Fruit fly (Drosophila melanogaster) whole organism, wandering third instar larva: Measurements from ENCODE around the gene CG33253.
A peak's percentile ranks its signal among the peaks of the same experiment; 100 is the strongest.

ENCODE experiments used
- Abd-B ChIP-seq: fragments of >200 bp; optimal IDR thresholded peaks from 2 replicates; lab custom pipeline; 2017; ENCODE audit warnings: missing biosample characterization, missing genetic modification characterization
- CG9705 ChIP-seq: fragments of 200-800 bp; sonication (Bioruptor generic); optimal IDR thresholded peaks from 2 replicates; lab custom pipeline; 2018; ENCODE audit warnings: missing biosample characterization, mild to moderate bottlenecking, missing genetic modification characterization
- CrebA ChIP-seq: fragments of 200-800 bp; sonication (Bioruptor generic); optimal IDR thresholded peaks from 2 replicates; lab custom pipeline; 2016; ENCODE audit warnings: missing biosample characterization, mild to moderate bottlenecking, missing genetic modification characterization, borderline replicate concordance
- Dfd ChIP-seq: fragments of >200 bp; optimal IDR thresholded peaks from 2 replicates; lab custom pipeline; 2017; ENCODE audit warnings: missing biosample characterization, missing genetic modification characterization
- GATAd ChIP-seq: sonication (Bioruptor generic); optimal IDR thresholded peaks from 2 replicates; lab custom pipeline; 2016; ENCODE audit warnings: missing biosample characterization, missing genetic modification characterization
- HLH106 ChIP-seq: fragments of 200-800 bp; optimal IDR thresholded peaks from 3 replicates; lab custom pipeline; 2019; ENCODE audit warnings: missing biosample characterization, mild to moderate bottlenecking, missing genetic modification characterization, moderate library complexity
- Hnf4 ChIP-seq: fragments of 200-800 bp; sonication (Bioruptor generic); optimal IDR thresholded peaks from 2 replicates; lab custom pipeline; 2016; ENCODE audit warnings: missing biosample characterization, mild to moderate bottlenecking, missing genetic modification characterization
- Hr83 ChIP-seq: fragments of 200-300 bp; sonication (Bioruptor generic); optimal IDR thresholded peaks from 2 replicates; lab custom pipeline; 2016; ENCODE audit warnings: missing biosample characterization, mild to moderate bottlenecking, missing genetic modification characterization, moderate library complexity; ENCODE audit not compliant: poor library complexity, severe bottlenecking
- Jra ChIP-seq: sonication (Bioruptor generic); optimal IDR thresholded peaks from 2 replicates; lab custom pipeline; 2016; ENCODE audit warnings: missing biosample characterization, missing genetic modification characterization
- Myc ChIP-seq: fragments of >200 bp; optimal IDR thresholded peaks from 2 replicates; lab custom pipeline; 2017
- N ChIP-seq: fragments of >200 bp; optimal IDR thresholded peaks from 2 replicates; lab custom pipeline; 2018; ENCODE audit warnings: missing biosample characterization, missing external identifiers, missing genetic modification characterization
- OdsH ChIP-seq: fragments of 200-800 bp; sonication (Bioruptor generic); optimal IDR thresholded peaks from 2 replicates; lab custom pipeline; 2016; ENCODE audit warnings: missing biosample characterization, mild to moderate bottlenecking, missing genetic modification characterization
- Rel ChIP-seq, 2 experiments: fragments of 200-800 bp; sonication (Bioruptor generic) in 1 of 2; optimal IDR thresholded peaks; 2 replicates in 1 of 2; 3 replicates in 1 of 2; lab custom pipeline; 2016 to 2019; ENCODE audit warnings: mild to moderate bottlenecking in 2 of 2, missing biosample characterization in 2 of 2, missing genetic modification characterization in 2 of 2, moderate library complexity in 1 of 2
- Sp1 ChIP-seq: fragments of 200-800 bp; sonication (Bioruptor generic); optimal IDR thresholded peaks from 3 replicates; lab custom pipeline; 2019; ENCODE audit warnings: missing biosample characterization, mild to moderate bottlenecking, missing genetic modification characterization, moderate library complexity
- br ChIP-seq: fragments of 200-800 bp; sonication (Bioruptor generic); optimal IDR thresholded peaks from 2 replicates; lab custom pipeline; 2016; ENCODE audit warnings: missing biosample characterization, missing genetic modification characterization
- dl ChIP-seq, 2 experiments: fragments of 175-275, 200-275 bp in 1 of 2; fragments of 200-275 bp in 1 of 2; sonication (Bioruptor generic); optimal IDR thresholded peaks; lab custom pipeline; 2018; ENCODE audit warnings: mild to moderate bottlenecking in 2 of 2, missing biosample characterization in 2 of 2, missing genetic modification characterization in 2 of 2, moderate library complexity in 2 of 2; ENCODE audit not compliant: partially characterized antibody in 2 of 2, insufficient read depth in 1 of 2
- dmrt93B ChIP-seq: fragments of 200-800 bp; sonication (Bioruptor generic); optimal IDR thresholded peaks from 2 replicates; lab custom pipeline; 2018; ENCODE audit warnings: missing biosample characterization, mild to moderate bottlenecking, missing genetic modification characterization
- ey ChIP-seq: fragments of 200-800 bp; sonication (Bioruptor generic); optimal IDR thresholded peaks from 2 replicates; lab custom pipeline; 2016; ENCODE audit warnings: missing biosample characterization, missing genetic modification characterization
- foxo ChIP-seq, 2 experiments: fragments of 200-800 bp; sonication (Bioruptor generic); optimal IDR thresholded peaks; 2 replicates in 1 of 2; 3 replicates in 1 of 2; lab custom pipeline; 2016 to 2017; ENCODE audit warnings: missing biosample characterization in 2 of 2, missing genetic modification characterization in 2 of 2
- fru ChIP-seq: fragments of 200-800 bp; sonication (Bioruptor generic); optimal IDR thresholded peaks from 3 replicates; lab custom pipeline; 2016; ENCODE audit warnings: missing biosample characterization, mild to moderate bottlenecking, missing genetic modification characterization
- h ChIP-seq: fragments of 200-800 bp; sonication (Bioruptor generic); optimal IDR thresholded peaks from 3 replicates; lab custom pipeline; 2016; ENCODE audit warnings: missing biosample characterization, mild to moderate bottlenecking, missing genetic modification characterization
- lola ChIP-seq: fragments of >200 bp; optimal IDR thresholded peaks from 2 replicates; lab custom pipeline; 2017; ENCODE audit warnings: missing biosample characterization, missing genetic modification characterization
- pan ChIP-seq: fragments of >200 bp; optimal IDR thresholded peaks from 2 replicates; lab custom pipeline; 2017
- psq ChIP-seq: fragments of 200-800 bp; sonication (Bioruptor generic); optimal IDR thresholded peaks from 3 replicates; lab custom pipeline; 2017; ENCODE audit warnings: missing biosample characterization, mild to moderate bottlenecking, missing genetic modification characterization, moderate library complexity
- rgr ChIP-seq: fragments of 200-800 bp; sonication (Bioruptor generic); optimal IDR thresholded peaks from 3 replicates; lab custom pipeline; 2016; ENCODE audit warnings: missing biosample characterization, mild to moderate bottlenecking, missing genetic modification characterization
- sv ChIP-seq: fragments of 200-800 bp; sonication (Bioruptor generic); optimal IDR thresholded peaks from 3 replicates; lab custom pipeline; 2016; ENCODE audit warnings: missing biosample characterization, missing genetic modification characterization
- usp ChIP-seq: fragments of >200 bp; optimal IDR thresholded peaks from 2 replicates; lab custom pipeline; 2017; ENCODE audit warnings: missing biosample characterization, missing genetic modification characterization

Gene CG33253

DNA sequence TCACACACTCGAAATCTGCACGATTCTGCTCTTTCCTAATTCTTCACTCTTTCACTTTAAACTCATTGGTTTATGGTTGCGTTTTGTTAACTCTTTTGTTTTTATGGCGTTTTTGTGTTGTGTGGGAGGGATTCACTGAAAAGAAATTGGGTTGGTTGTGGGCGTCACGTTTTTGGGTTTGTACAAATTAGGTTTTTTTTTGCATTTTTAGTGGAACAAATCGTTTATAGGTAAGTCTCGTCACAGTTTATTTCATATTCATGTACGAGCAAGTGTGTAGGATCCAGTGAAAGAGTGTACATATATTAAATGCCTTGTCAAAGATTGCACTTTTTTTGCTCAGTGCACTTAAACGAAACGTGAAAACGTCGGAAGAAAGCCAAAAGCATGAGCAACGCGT is 18.5 kb upstream of the CG33253 start (continued):
- no peak for TF ChIP-seq usp (GFP tag; lab: Kevin White, UChicago)
- peak; percentile 73 for TF ChIP-seq ey (GFP tag; lab: Kevin White, UChicago)
- no peak for TF ChIP-seq Dfd
- no peak for TF ChIP-seq dl (GFP tag; optimal IDR thresholded peaks at IDR 0.05; lab: Kevin White, UChicago; ENCODE audit: insufficient read depth in 1 of 2, partially characterized antibody in 2 of 2)
- TF ChIP-seq CG9705 (GFP tag; lab: Kevin White, UChicago): no peak
- TF ChIP-seq Hr83 (GFP tag; lab: Kevin White, UChicago): no peak
- TF ChIP-seq fru: peak; percentile 77
- no peak for TF ChIP-seq sv (GFP tag; lab: Kevin White, UChicago)
- TF ChIP-seq Myc (lab: Kevin White, UChicago): no peak
- TF ChIP-seq Abd-B (GFP tag; lab: Kevin White, UChicago): no peak
- TF ChIP-seq Rel (GFP tag; optimal IDR thresholded peaks at IDR 0.05; lab: Kevin White, UChicago): no peak
- TF ChIP-seq Rel (tag; optimal IDR thresholded peaks at IDR 0.05; lab: Kevin White, UChicago): no peak
- TF ChIP-seq, all 38 proteins: peak for 12

DNA sequence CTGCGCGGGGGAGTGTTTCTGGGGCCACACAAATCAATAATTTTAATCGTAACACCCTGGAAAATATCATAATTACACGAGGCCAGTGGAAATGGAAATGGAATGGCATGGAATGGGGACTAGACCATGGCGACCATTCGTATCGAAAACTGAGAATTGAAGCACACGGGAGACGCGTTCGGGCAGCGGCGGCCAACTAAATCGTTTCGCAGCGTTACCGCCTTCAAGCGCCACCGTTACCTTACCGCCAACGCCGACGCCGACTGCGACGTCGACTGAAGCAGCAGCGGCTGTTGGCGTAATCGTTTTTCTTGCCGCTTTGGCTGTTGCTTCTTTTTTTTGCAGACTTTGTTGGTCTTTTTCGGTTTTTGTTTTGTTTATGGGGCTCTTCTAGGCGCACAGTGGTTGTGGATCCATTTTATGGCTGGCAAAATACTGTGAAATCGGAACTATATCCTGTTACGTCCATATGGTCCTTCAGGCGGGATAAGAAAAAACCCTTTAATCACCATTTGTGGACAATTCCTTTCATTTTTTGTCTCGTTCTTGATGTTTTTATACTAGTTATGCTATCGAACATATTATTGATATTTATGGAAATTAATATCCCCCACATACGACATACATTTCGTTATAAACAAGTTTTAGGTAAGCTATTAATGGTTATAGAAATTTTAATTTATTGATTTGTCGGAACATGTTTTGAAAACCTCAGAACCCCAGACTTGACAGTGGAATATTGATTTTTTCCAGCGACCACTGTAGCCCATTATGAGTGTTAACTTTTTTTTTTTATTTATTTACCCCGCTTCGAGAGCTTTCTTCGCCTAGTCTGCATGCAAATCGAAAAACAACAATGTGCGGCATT is 17.8 kb upstream of the CG33253 start:
- TF ChIP-seq CrebA (GFP tag; lab: Kevin White, UChicago) (peak; percentile 55), Rel (GFP tag; optimal IDR thresholded peaks at IDR 0.05; lab: Kevin White, UChicago) (no peak), Rel (tag; optimal IDR thresholded peaks at IDR 0.05; lab: Kevin White, UChicago) (peak; percentile 48), HLH106 (no peak), br (GFP tag; lab: Kevin White, UChicago) (peak; percentile 43), lola (no peak)

DNA sequence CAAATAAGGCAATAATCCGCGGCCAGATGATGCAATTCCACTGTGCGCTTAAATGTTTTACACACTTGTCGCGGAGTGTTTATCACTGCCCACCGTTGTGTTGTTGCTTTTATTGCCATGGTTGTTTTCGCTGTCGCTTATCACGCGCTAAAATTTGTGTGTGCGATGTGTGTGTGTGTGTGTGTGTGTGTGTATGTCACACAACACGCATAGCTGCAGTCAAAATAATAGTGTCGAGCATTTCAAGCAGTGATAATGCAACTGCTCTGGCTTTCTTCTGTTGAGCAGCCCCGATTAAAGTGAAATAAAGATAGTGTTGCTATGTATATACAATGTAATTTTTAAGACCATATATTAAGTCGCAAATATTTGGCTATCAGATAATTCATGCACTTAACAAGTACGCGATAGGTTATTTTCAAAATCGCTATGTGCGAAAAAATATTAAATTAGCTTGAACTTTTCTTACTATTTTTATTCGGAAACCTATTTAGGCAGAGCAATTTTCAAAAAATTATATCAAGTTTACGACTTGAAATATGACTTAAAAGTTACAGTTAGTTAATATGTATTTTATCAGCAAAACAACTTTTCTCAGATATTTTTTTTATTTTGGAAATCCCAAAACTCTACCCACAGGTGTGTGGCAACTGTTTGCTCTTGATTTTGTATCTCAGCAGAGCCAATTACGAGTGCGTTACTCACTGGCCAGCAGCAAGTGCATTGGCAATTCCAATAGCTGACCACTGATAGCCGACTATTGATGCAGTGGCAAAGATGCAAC is 16.9 kb upstream of the CG33253 start:
- TF ChIP-seq Rel (GFP tag; optimal IDR thresholded peaks at IDR 0.05; lab: Kevin White, UChicago) (no peak), Rel (tag; optimal IDR thresholded peaks at IDR 0.05; lab: Kevin White, UChicago) (peak; percentile 30), br (GFP tag; lab: Kevin White, UChicago) (peak; percentile 13), pan (no peak), rgr (no peak), Hnf4 (GFP tag; lab: Kevin White, UChicago) (no peak), lola (no peak), h (GFP tag; lab: Kevin White, UChicago) (peak; percentile 57), dmrt93B (GFP tag; lab: Kevin White, UChicago) (peak; percentile 52), fru (peak; percentile 48), ey (GFP tag; lab: Kevin White, UChicago) (peak; percentile 17), N (GFP tag; lab: Kevin White, UChicago) (no peak), Jra (GFP tag; lab: Kevin White, UChicago) (no peak), psq (GFP tag; lab: Kevin White, UChicago) (no peak), OdsH (no peak), Dfd (peak; percentile 5), GATAd (GFP tag; lab: Kevin White, UChicago) (no peak), foxo (GFP tag; optimal IDR thresholded peaks at IDR 0.05; lab: Kevin White, UChicago) (peak in 1 of 2 experiments; percentile 68), Sp1 (GFP tag; lab: Kevin White, UChicago) (peak; percentile 66), HLH106 (peak; percentile 58)
- TF ChIP-seq, all 38 proteins: peak for 10

DNA sequence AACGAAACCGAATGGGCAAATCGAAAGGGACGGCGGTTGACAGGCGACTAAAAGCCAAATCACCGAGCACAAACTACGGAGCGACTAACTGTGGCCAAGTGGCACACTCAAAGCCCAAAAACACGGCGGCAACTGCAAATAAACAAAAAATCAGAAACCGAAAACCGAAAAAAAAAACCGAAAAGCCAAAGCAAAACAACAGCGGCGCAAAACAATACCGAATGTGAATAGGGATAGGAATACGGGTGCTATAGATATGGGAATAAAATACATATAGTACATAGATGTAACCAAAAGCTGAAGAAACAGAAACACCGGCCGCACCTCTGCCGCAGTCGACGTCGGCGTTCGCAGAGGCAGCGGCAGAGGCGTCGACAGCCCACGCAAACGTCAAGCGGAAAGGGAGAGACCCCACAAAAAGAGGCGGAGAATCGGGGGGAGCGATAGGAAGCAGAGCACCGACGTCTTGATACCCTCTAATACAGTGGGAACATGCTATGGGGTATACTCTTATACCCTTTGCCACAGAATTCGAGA is 16.1 kb upstream of the CG33253 start, which contains the start of gene RhoGAP18B:
Gene RhoGAP18B, minus strand, starts transcription at position 51 of the 537 bp plus-strand sequence.
- TF ChIP-seq lola (peak; percentile 3), Myc (lab: Kevin White, UChicago) (no peak), Rel (GFP tag; optimal IDR thresholded peaks at IDR 0.05; lab: Kevin White, UChicago) (no peak), Rel (tag; optimal IDR thresholded peaks at IDR 0.05; lab: Kevin White, UChicago) (peak; percentile 12)
